Fruit fly (Drosophila melanogaster): ENCODE measurements around the gene CG2991.

Gene CG2991

dm6 chr2L:2857862-2858734 is 1.1 kb downstream of the CG2991 start (continued):
- TF ChIP-seq D19A (tag; optimal IDR thresholded peaks at IDR 0.05) (no peak), prd (optimal IDR thresholded peaks at IDR 0.05) (no peak), prd (GFP tag; IDR thresholded peaks at IDR 0.05) (peak; percentile 34; the same call in 1 of the 3 replicates), Sin3A (optimal IDR thresholded peaks at IDR 0.05) (no peak), disco-r (GFP tag; optimal IDR thresholded peaks at IDR 0.05) (no peak), schlank (tag; optimal IDR thresholded peaks at IDR 0.05) (no peak), Eip74EF (GFP tag; optimal IDR thresholded peaks at IDR 0.05) (peak in 1 of 2 experiments; percentile 20), nerfin-1 (tag; optimal IDR thresholded peaks at IDR 0.05) (no peak), CG30020 (tag; optimal IDR thresholded peaks at IDR 0.05) (no peak), aop (GFP tag; IDR thresholded peaks at IDR 0.05) (no peak), CG6254 (GFP tag; optimal IDR thresholded peaks at IDR 0.05) (peak; percentile 11), CG6854 (GFP tag; optimal IDR thresholded peaks at IDR 0.05) (peak; percentile 3), CG14860 (GFP tag; IDR thresholded peaks at IDR 0.05; ENCODE audit: partially characterized antibody) (no peak), CG3281 (GFP tag; optimal IDR thresholded peaks at IDR 0.05) (peak; percentile 23), gt (GFP tag; IDR thresholded peaks at IDR 0.05) (no peak), pb (GFP tag; optimal IDR thresholded peaks at IDR 0.05) (no peak), CG5245 (GFP tag; optimal IDR thresholded peaks at IDR 0.05) (peak; percentile 1), bab2 (GFP tag; optimal IDR thresholded peaks at IDR 0.05) (no peak), eve (GFP tag; optimal IDR thresholded peaks at IDR 0.05) (peak in 1 of 2 experiments; percentile 22), CG18476 (GFP tag; optimal IDR thresholded peaks at IDR 0.05) (no peak), CG8089 (GFP tag; optimal IDR thresholded peaks at IDR 0.05) (no peak), ap (GFP tag; IDR thresholded peaks at IDR 0.05) (no peak), CG42726 (GFP tag; IDR thresholded peaks at IDR 0.05; ENCODE audit: partially characterized antibody) (0 out of 2 replicates have a peak, but pooled peaks have one; percentile 18), Dref (GFP tag; IDR thresholded peaks at IDR 0.05) (no peak), unc-4 (GFP tag; IDR thresholded peaks at IDR 0.05; ENCODE audit: partially characterized antibody) (no peak), gcm2 (GFP tag; optimal IDR thresholded peaks at IDR 0.05) (peak; percentile 2), Awh (GFP tag; IDR thresholded peaks at IDR 0.05) (no peak), Hand (GFP tag; optimal IDR thresholded peaks at IDR 0.05) (no peak), da (GFP tag; optimal IDR thresholded peaks at IDR 0.05) (no peak), H2.0 (GFP tag; IDR thresholded peaks at IDR 0.05) (no peak), CG15073 (GFP tag; optimal IDR thresholded peaks at IDR 0.05) (no peak), CG5180 (GFP tag; optimal IDR thresholded peaks at IDR 0.05) (no peak), CG11398 (GFP tag; optimal IDR thresholded peaks at IDR 0.05) (no peak), Vsx1 (GFP tag; optimal IDR thresholded peaks at IDR 0.05) (no peak), zf30C (GFP tag; optimal IDR thresholded peaks at IDR 0.05) (no peak), B-H1 (GFP tag; IDR thresholded peaks at IDR 0.05) (no peak), CG10321 (GFP tag; IDR thresholded peaks at IDR 0.05) (0 out of 2 replicates have a peak, but pooled peaks have one; percentile 16), dm (GFP tag; optimal IDR thresholded peaks at IDR 0.05) (no peak), Lpt (GFP tag; optimal IDR thresholded peaks at IDR 0.05) (no peak), NK7.1 (GFP tag; optimal IDR thresholded peaks at IDR 0.05) (no peak), pnt (GFP tag; optimal IDR thresholded peaks at IDR 0.05) (no peak), tup (GFP tag; optimal IDR thresholded peaks at IDR 0.05) (no peak), HLHmδ (GFP tag; optimal IDR thresholded peaks at IDR 0.05) (no peak), CG3407 (GFP tag; optimal IDR thresholded peaks at IDR 0.05) (no peak), Fer1 (GFP tag; optimal IDR thresholded peaks at IDR 0.05) (peak; percentile 24), Hr51 (GFP tag; optimal IDR thresholded peaks at IDR 0.05) (peak in 1 of 2 experiments; percentile 42), CG12769 (tag; optimal IDR thresholded peaks at IDR 0.05) (peak; percentile 18), CG16779 (GFP tag; IDR thresholded peaks at IDR 0.05) (no peak), CG13287 (GFP tag; IDR thresholded peaks at IDR 0.05; ENCODE audit: partially characterized antibody) (no peak)

All from whole organism, embryonic.